Fruit fly (Drosophila melanogaster) whole organism, embryonic: ENCODE measurements around the gene ovm.

Experiments used
- Scr ChIP-seq: fragments of 200-800 bp; sonication (Bioruptor generic); IDR thresholded peaks from 2 replicates; pipeline ENCODE4 v1.3.6; 2022; ENCODE audit warnings: missing biosample characterization, missing genetic modification characterization; ENCODE audit not compliant: partially characterized antibody
- chif ChIP-seq, 2 experiments: fragments of 200-800 bp; sonication (Bioruptor generic); optimal IDR thresholded peaks; 3 replicates each; lab custom pipeline; 2016; ENCODE audit warnings: missing biosample characterization in 2 of 2, missing genetic modification characterization in 2 of 2

DNA sequence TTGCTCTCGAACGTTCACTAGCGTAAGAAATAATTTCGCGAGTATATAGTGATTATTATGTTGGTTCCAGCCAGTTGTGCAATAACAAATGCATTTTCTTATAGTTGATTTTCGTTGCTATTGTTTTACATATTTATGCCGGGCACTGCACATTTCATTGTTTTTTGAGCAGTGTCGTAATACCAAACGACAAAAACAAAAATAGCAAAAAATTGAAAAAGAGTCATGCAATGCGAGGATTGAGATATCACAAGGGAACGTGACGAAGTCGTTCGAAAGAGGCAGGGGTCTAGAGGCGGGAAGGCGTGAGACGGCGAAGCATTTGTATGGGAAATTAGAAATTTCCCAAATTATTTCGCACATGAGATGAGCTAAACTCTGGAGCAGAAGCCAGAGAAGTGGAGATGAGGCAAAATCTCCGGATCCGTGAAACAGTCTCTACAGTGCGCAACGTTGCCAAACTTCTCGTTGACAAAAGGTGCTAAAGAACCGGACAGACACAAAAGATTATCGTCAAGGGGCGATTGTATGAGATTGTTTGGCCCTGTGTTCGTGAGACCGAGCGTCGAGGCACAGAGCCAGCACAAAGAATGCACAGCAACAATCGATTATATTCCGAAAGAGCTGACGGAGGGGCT is 24.6 kb upstream of the ovm start:
- TF ChIP-seq chif (GFP tag; optimal IDR thresholded peaks at IDR 0.05; lab: Kevin White, UChicago), result no peak
- TF ChIP-seq Scr (GFP tag; lab: Robert Waterston, UW), result no peak
